Fruit fly (Drosophila melanogaster): ENCODE data around the gene Usp47.

DNA sequence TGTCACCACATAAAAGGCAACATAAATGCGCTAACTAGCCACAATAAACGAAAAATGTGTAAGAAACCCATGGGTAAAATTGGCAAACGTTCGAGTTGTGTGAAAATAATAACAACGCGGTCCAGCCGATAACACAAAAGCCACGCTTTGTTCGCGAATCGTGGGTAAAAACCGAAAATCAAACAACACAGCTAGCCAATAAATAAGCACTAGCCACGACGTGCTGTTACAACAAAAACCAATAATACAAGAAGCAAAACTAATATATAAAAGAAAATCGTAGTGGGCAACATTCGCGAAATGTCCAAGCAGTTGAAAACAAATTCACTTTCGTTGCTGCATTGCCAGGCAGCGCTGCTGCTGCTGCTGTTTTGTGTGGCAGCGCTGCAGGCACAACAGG lies 50.0 kb downstream of the Usp47 start, which contains the start of gene CG42272:
- TF ChIP-seq Hr39 (GFP tag; optimal IDR thresholded peaks at IDR 0.05) (no peak), fkh (GFP tag; optimal IDR thresholded peaks at IDR 0.05) (no peak), Eip78C (GFP tag) (no peak), Lpt (GFP tag; optimal IDR thresholded peaks at IDR 0.05) (no peak), CG9139 (GFP tag; optimal IDR thresholded peaks at IDR 0.05) (no peak)

Data from whole organism, prepupa.